Fruit fly (Drosophila melanogaster) whole organism, pupa: ENCODE results near the gene Vps15.

ENCODE experiments used
- CG14655 ChIP-seq: fragments of 200-800 bp; sonication (Bioruptor generic); optimal IDR thresholded peaks from 3 replicates; lab custom pipeline; 2017; ENCODE audit warnings: mild to moderate bottlenecking, missing biosample characterization, missing genetic modification reagents, missing genetic modification characterization
- CG15710 ChIP-seq: fragments of 200-800 bp; sonication (Bioruptor generic); optimal IDR thresholded peaks from 2 replicates; lab custom pipeline; 2018; ENCODE audit warnings: missing biosample characterization, mild to moderate bottlenecking, missing genetic modification characterization, moderate library complexity
- CG4496 ChIP-seq: fragments of 200-800 bp; sonication (Bioruptor generic); IDR thresholded peaks from 3 replicates; pipeline ENCODE4 v1.3.6; 2022; ENCODE audit warnings: missing biosample characterization, missing genetic modification characterization
- Ets98B ChIP-seq: fragments of 200-800 bp; sonication (Bioruptor generic); IDR thresholded peaks from 2 replicates; pipeline ENCODE4 v1.3.6; 2022; ENCODE audit warnings: missing biosample characterization, missing genetic modification characterization
- Snoo ChIP-seq: fragments of 200-800 bp; sonication (Bioruptor generic); optimal IDR thresholded peaks from 3 replicates; lab custom pipeline; 2017; ENCODE audit warnings: missing biosample characterization, mild to moderate bottlenecking, missing genetic modification characterization, inconsistent platforms

- TF ChIP-seq CG15710 (tag; lab: Kevin White, UChicago) (peak; percentile 20), CG4496 (peak; percentile 73), CG14655 (GFP tag; lab: Kevin White, UChicago) (peak; percentile 67), Ets98B (GFP tag; lab: Robert Waterston, UW) (peak; percentile 70), Snoo (tag; lab: Kevin White, UChicago) (no peak)
Observed at dm6 chr3R:9224807-9225206, 20.9 kb downstream of the Vps15 start.
